Fruit fly (Drosophila melanogaster): ENCODE results near the gene CG12986.

Gene CG12986

dm6 chrX:17829083-17829997 is 9.9 kb upstream of the CG12986 start:
- TF ChIP-seq Hr83 (GFP tag; optimal IDR thresholded peaks at IDR 0.05; ENCODE audit: poor library complexity, severe bottlenecking) (no peak), Jra (GFP tag; optimal IDR thresholded peaks at IDR 0.05) (no peak), Rel (GFP tag; optimal IDR thresholded peaks at IDR 0.05) (no peak), Rel (tag; optimal IDR thresholded peaks at IDR 0.05) (no peak), Dfd (GFP tag; optimal IDR thresholded peaks at IDR 0.05) (no peak), N (GFP tag; optimal IDR thresholded peaks at IDR 0.05) (no peak), OdsH (GFP tag; optimal IDR thresholded peaks at IDR 0.05) (peak; percentile 63), jim (GFP tag; optimal IDR thresholded peaks at IDR 0.05) (no peak), lola (GFP tag; optimal IDR thresholded peaks at IDR 0.05) (no peak), pan (optimal IDR thresholded peaks at IDR 0.05) (no peak), Sp1 (GFP tag; optimal IDR thresholded peaks at IDR 0.05) (peak; percentile 42), br (GFP tag; optimal IDR thresholded peaks at IDR 0.05) (no peak), tai (GFP tag; optimal IDR thresholded peaks at IDR 0.05) (no peak), ey (GFP tag; optimal IDR thresholded peaks at IDR 0.05) (peak; percentile 1), sv (GFP tag; optimal IDR thresholded peaks at IDR 0.05) (no peak), Myc (optimal IDR thresholded peaks at IDR 0.05) (no peak), CG32264 (GFP tag; optimal IDR thresholded peaks at IDR 0.05) (no peak), brk (GFP tag; optimal IDR thresholded peaks at IDR 0.05) (no peak), Hr78 (GFP tag; optimal IDR thresholded peaks at IDR 0.05) (no peak), usp (GFP tag; optimal IDR thresholded peaks at IDR 0.05) (no peak), fru (GFP tag; optimal IDR thresholded peaks at IDR 0.05) (peak; percentile 40), h (GFP tag; optimal IDR thresholded peaks at IDR 0.05) (peak; percentile 18), rgr (GFP tag; optimal IDR thresholded peaks at IDR 0.05) (peak; percentile 17), foxo (GFP tag; optimal IDR thresholded peaks at IDR 0.05) (peak in 1 of 2 experiments; percentile 21), CG9705 (GFP tag; optimal IDR thresholded peaks at IDR 0.05) (no peak), dsf (GFP tag; optimal IDR thresholded peaks at IDR 0.05; ENCODE audit: borderline replicate concordance) (no peak), GATAd (GFP tag; optimal IDR thresholded peaks at IDR 0.05) (no peak), woc (GFP tag; optimal IDR thresholded peaks at IDR 0.05) (no peak), dl (GFP tag; optimal IDR thresholded peaks at IDR 0.05; ENCODE audit: insufficient read depth in 1 of 2, partially characterized antibody in 2 of 2) (no peak), psq (GFP tag; optimal IDR thresholded peaks at IDR 0.05) (no peak), dmrt93B (GFP tag; optimal IDR thresholded peaks at IDR 0.05) (peak; percentile 9), HLH106 (tag; optimal IDR thresholded peaks at IDR 0.05) (peak; percentile 47), Mio (GFP tag; optimal IDR thresholded peaks at IDR 0.05) (no peak)

- TF ChIP-seq foxo (GFP tag; optimal IDR thresholded peaks at IDR 0.05) (no peak), psq (GFP tag; optimal IDR thresholded peaks at IDR 0.05) (no peak), woc (GFP tag; optimal IDR thresholded peaks at IDR 0.05) (no peak), tai (GFP tag; optimal IDR thresholded peaks at IDR 0.05) (no peak), h (GFP tag; optimal IDR thresholded peaks at IDR 0.05) (no peak), OdsH (GFP tag; optimal IDR thresholded peaks at IDR 0.05) (no peak), Abd-B (GFP tag; optimal IDR thresholded peaks at IDR 0.05) (no peak), N (GFP tag; optimal IDR thresholded peaks at IDR 0.05) (no peak), dmrt93B (GFP tag; optimal IDR thresholded peaks at IDR 0.05) (no peak), CG9705 (GFP tag; optimal IDR thresholded peaks at IDR 0.05) (no peak), CrebA (GFP tag; optimal IDR thresholded peaks at IDR 0.05; ENCODE audit: borderline replicate concordance) (no peak)
Observed at dm6 chrX:17828298-17829033, 9.0 kb upstream of the CG12986 start.

Measured in whole organism, wandering third instar larva.